Fruit fly (Drosophila melanogaster): ENCODE measurements around the gene Nhe3.
A peak's percentile ranks its signal among the peaks of the same experiment; 100 is the strongest.

Nhe3 gene

DNA sequence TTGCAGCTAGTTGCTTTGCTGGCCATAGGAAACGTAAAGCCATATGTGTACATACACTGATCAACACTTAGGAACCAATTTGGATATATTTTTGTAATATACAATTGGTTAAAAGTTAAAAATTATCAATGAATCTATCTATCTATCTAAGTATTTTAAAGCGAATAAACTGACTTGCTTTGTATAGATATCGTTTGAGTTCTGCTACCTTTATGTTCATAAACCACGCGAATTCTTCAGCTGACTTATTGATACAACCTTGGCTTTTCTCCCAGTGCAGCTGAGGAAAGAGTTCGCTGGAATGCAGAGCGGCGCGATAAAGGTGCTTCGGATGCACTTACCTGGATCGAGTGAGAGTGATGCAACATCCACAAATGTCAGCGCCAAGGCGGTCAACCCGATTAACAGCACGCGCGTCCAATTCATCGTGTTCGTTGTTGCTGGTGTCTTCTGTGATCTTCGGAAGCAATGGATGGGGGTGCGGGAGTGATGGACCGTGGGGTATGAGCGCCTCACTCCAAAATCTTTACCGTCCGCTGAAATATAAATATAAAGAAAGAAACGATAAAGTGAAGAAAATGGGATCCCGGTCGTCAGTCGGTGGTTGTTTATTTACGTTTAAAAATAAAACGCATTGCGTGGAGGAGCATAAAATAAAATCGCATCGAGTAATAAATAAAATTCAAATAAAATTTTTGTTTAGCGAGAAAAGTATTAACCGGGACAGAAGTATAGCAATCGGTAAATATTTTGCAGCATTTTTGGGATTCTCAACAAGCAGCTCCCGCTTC, 17.4 kb upstream of the Nhe3 start:
- TF ChIP-seq CG12391 (tag; optimal IDR thresholded peaks at IDR 0.05) (peak; percentile 15), CG3281 (GFP tag; optimal IDR thresholded peaks at IDR 0.05) (no peak), zfh1 (GFP tag; IDR thresholded peaks at IDR 0.05) (0 out of 3 replicates have a peak, but pooled peaks have one; percentile 14), bcd (GFP tag; optimal IDR thresholded peaks at IDR 0.05) (no peak), seq (GFP tag; IDR thresholded peaks at IDR 0.05) (no peak), CG8359 (GFP tag; optimal IDR thresholded peaks at IDR 0.05; ENCODE audit: borderline replicate concordance) (peak; percentile 27), pros (GFP tag; optimal IDR thresholded peaks at IDR 0.05) (peak; percentile 15), Usf (GFP tag; optimal IDR thresholded peaks at IDR 0.05) (no peak), CG10979 (tag; optimal IDR thresholded peaks at IDR 0.05) (peak; percentile 30), sqz (GFP tag; optimal IDR thresholded peaks at IDR 0.05) (no peak), br (optimal IDR thresholded peaks at IDR 0.05) (no peak), sd (tag; optimal IDR thresholded peaks at IDR 0.05) (peak; percentile 54), Dfd (GFP tag; optimal IDR thresholded peaks at IDR 0.05) (no peak), phol (tag; optimal IDR thresholded peaks at IDR 0.05) (peak; percentile 33), zf30C (GFP tag; optimal IDR thresholded peaks at IDR 0.05) (peak; percentile 0), NC2β (GFP tag; optimal IDR thresholded peaks at IDR 0.05) (no peak), CG16813 (GFP tag; IDR thresholded peaks at IDR 0.05; ENCODE audit: partially characterized antibody) (no peak), CG5180 (GFP tag; optimal IDR thresholded peaks at IDR 0.05) (no peak), CG18262 (tag; optimal IDR thresholded peaks at IDR 0.05) (peak; percentile 13), CG2712 (tag; optimal IDR thresholded peaks at IDR 0.05) (peak; percentile 44), ab (GFP tag; optimal IDR thresholded peaks at IDR 0.05) (no peak), wdn (GFP tag; IDR thresholded peaks at IDR 0.05) (no peak), CG4820 (GFP tag; optimal IDR thresholded peaks at IDR 0.05) (no peak), row (GFP tag; IDR thresholded peaks at IDR 0.05) (0 out of 3 replicates have a peak, but pooled peaks have one; percentile 28), pho (GFP tag; optimal IDR thresholded peaks at IDR 0.05) (no peak), CG11093 (GFP tag; IDR thresholded peaks at IDR 0.05) (no peak), dmrt99B (tag; optimal IDR thresholded peaks at IDR 0.05) (peak; percentile 42), CG11696 (GFP tag; IDR thresholded peaks at IDR 0.05) (no peak), bab2 (GFP tag; optimal IDR thresholded peaks at IDR 0.05) (no peak), Med (GFP tag) (peak; percentile 26), sens (GFP tag) (peak; percentile 59), CG8281 (tag; optimal IDR thresholded peaks at IDR 0.05) (no peak), CG8388 (GFP tag; optimal IDR thresholded peaks at IDR 0.05) (peak; percentile 5), Aef1 (GFP tag; IDR thresholded peaks at IDR 0.05) (no peak), CG11504 (tag; optimal IDR thresholded peaks at IDR 0.05) (peak; percentile 25), HLHmδ (GFP tag; optimal IDR thresholded peaks at IDR 0.05) (peak; percentile 48), D19B (GFP tag; optimal IDR thresholded peaks at IDR 0.05) (no peak), CG1603 (tag; optimal IDR thresholded peaks at IDR 0.05) (peak; percentile 50), CG32532 (GFP tag; IDR thresholded peaks at IDR 0.05) (no peak), al (GFP tag; IDR thresholded peaks at IDR 0.05) (no peak), CG31441 (GFP tag; IDR thresholded peaks at IDR 0.05) (0 out of 2 replicates have a peak, but pooled peaks have one; percentile 14), E2f2 (GFP tag; IDR thresholded peaks at IDR 0.05) (no peak), kah (GFP tag; optimal IDR thresholded peaks at IDR 0.05) (peak; percentile 93), Sox102F (GFP tag; optimal IDR thresholded peaks at IDR 0.05) (peak; percentile 32), CG10267 (tag; optimal IDR thresholded peaks at IDR 0.05) (peak; percentile 6), oc (tag; optimal IDR thresholded peaks at IDR 0.05) (peak; percentile 1), CG3995 (GFP tag; optimal IDR thresholded peaks at IDR 0.05) (no peak), fd96Cb (tag; optimal IDR thresholded peaks at IDR 0.05) (peak; percentile 2), Pdp1 (GFP tag; optimal IDR thresholded peaks at IDR 0.05) (peak in 1 of 2 experiments; percentile 66)
